Fruit fly (Drosophila melanogaster) whole organism, adult: Measurements from ENCODE around the gene P58IPK.

Experiments
- CG11617 ChIP-seq: fragments of 200-800 bp; sonication (Bioruptor generic); optimal IDR thresholded peaks from 2 replicates; lab custom pipeline; 2017; ENCODE audit warnings: mild to moderate bottlenecking, missing biosample characterization, missing genetic modification reagents, missing genetic modification characterization
- CG14711 ChIP-seq: fragments of 200-800 bp; sonication (Bioruptor generic); optimal IDR thresholded peaks from 2 replicates; lab custom pipeline; 2018; ENCODE audit warnings: missing biosample characterization, mild to moderate bottlenecking, missing genetic modification characterization, moderate library complexity
- CG1620 ChIP-seq: fragments of 200-800 bp; sonication (Bioruptor generic); optimal IDR thresholded peaks from 2 replicates; lab custom pipeline; 2016; ENCODE audit warnings: missing biosample characterization, missing genetic modification characterization
- CG33017 ChIP-seq: fragments of 200-800 bp; sonication (Bioruptor generic); optimal IDR thresholded peaks from 2 replicates; lab custom pipeline; 2018; ENCODE audit warnings: missing biosample characterization, mild to moderate bottlenecking, missing genetic modification characterization, moderate library complexity
- CG7045 ChIP-seq: fragments of 200-800 bp; sonication (Bioruptor generic); optimal IDR thresholded peaks from 2 replicates; lab custom pipeline; 2017; ENCODE audit warnings: missing biosample characterization, mild to moderate bottlenecking, missing genetic modification characterization
- CG7101 ChIP-seq: fragments of 200-800 bp; sonication (Bioruptor generic); optimal IDR thresholded peaks from 2 replicates; lab custom pipeline; 2018; ENCODE audit warnings: missing biosample characterization, mild to moderate bottlenecking, missing genetic modification characterization, moderate library complexity
- Clk ChIP-seq: fragments of 200-800 bp; sonication (Bioruptor generic); optimal IDR thresholded peaks from 2 replicates; lab custom pipeline; 2017; ENCODE audit warnings: missing biosample characterization, missing genetic modification characterization
- Crg-1 ChIP-seq: fragments of 200-800 bp; sonication (Bioruptor generic); optimal IDR thresholded peaks from 2 replicates; lab custom pipeline; 2016; ENCODE audit warnings: missing biosample characterization, missing genetic modification characterization
- Hr96 ChIP-seq: fragments of 200-800 bp; sonication (Bioruptor generic); optimal IDR thresholded peaks from 2 replicates; lab custom pipeline; 2016; ENCODE audit warnings: missing biosample characterization, missing genetic modification characterization
- Mnt ChIP-seq: fragments of 200-800 bp; sonication (Bioruptor generic); optimal IDR thresholded peaks from 2 replicates; lab custom pipeline; 2016; ENCODE audit warnings: missing biosample characterization, mild to moderate bottlenecking, missing genetic modification characterization
- bab1 ChIP-seq: fragments of 200-800 bp; sonication (Bioruptor generic); optimal IDR thresholded peaks from 3 replicates; lab custom pipeline; 2019; ENCODE audit warnings: missing biosample characterization, mild to moderate bottlenecking, missing genetic modification characterization, moderate library complexity
- cic ChIP-seq: fragments of 200-800 bp; sonication (Bioruptor generic); optimal IDR thresholded peaks from 2 replicates; lab custom pipeline; 2017; ENCODE audit warnings: missing biosample characterization, mild to moderate bottlenecking, missing genetic modification characterization, moderate library complexity
- toe ChIP-seq: fragments of 200-800 bp; sonication (Bioruptor generic); optimal IDR thresholded peaks from 2 replicates; lab custom pipeline; 2016; ENCODE audit warnings: missing biosample characterization, missing genetic modification characterization

dm6 chr3R:9637361-9637760 lies 50.6 kb downstream of the P58IPK start, which contains the start of gene Scm:
- no peak for TF ChIP-seq Clk
- no peak for TF ChIP-seq CG33017 (tag; lab: Kevin White, UChicago)
- peak; percentile 15 for TF ChIP-seq CG7101
- peak; percentile 15 for TF ChIP-seq CG14711 (tag; lab: Kevin White, UChicago)
- TF ChIP-seq CG11617 (GFP tag; lab: Kevin White, UChicago) = no peak
- TF ChIP-seq toe (GFP tag; lab: Kevin White, UChicago) = no peak
- no peak for TF ChIP-seq CG1620 (GFP tag; lab: Kevin White, UChicago)
- TF ChIP-seq bab1 (GFP tag; lab: Kevin White, UChicago) = peak; percentile 55
- no peak for TF ChIP-seq CG7045 (GFP tag; lab: Kevin White, UChicago)
- TF ChIP-seq Hr96 (GFP tag; lab: Kevin White, UChicago) = no peak
- peak; percentile 16 for TF ChIP-seq Mnt (GFP tag; lab: Kevin White, UChicago)
- no peak for TF ChIP-seq cic
- TF ChIP-seq Crg-1 (GFP tag; lab: Kevin White, UChicago) = no peak
